Fruit fly (Drosophila melanogaster): Measurements from ENCODE around the gene RpS3A.
A peak's percentile ranks its signal among the peaks of the same experiment; 100 is the strongest.

RpS3A gene

dm6 chr4:62538-62937, 4.5 kb downstream of the RpS3A start:
- TF ChIP-seq Myc (optimal IDR thresholded peaks at IDR 0.05), result no peak
- TF ChIP-seq ttk (optimal IDR thresholded peaks at IDR 0.05), result no peak
- TF ChIP-seq insv (optimal IDR thresholded peaks at IDR 0.05), result no peak
- no peak for TF ChIP-seq h (optimal IDR thresholded peaks at IDR 0.05)
- TF ChIP-seq Sin3A (optimal IDR thresholded peaks at IDR 0.05), result no peak
- no peak for TF ChIP-seq psq (optimal IDR thresholded peaks at IDR 0.05)

- TF ChIP-seq Sin3A (optimal IDR thresholded peaks at IDR 0.05) (no peak), ttk (optimal IDR thresholded peaks at IDR 0.05) (no peak), Myc (optimal IDR thresholded peaks at IDR 0.05) (no peak), psq (optimal IDR thresholded peaks at IDR 0.05) (no peak), h (optimal IDR thresholded peaks at IDR 0.05) (no peak), insv (optimal IDR thresholded peaks at IDR 0.05) (no peak)
These were observed 6.7 kb downstream of the RpS3A start for dm6 chr4:60001-60997.

- no peak for TF ChIP-seq Myc (optimal IDR thresholded peaks at IDR 0.05)
- no peak for TF ChIP-seq insv (optimal IDR thresholded peaks at IDR 0.05)
- TF ChIP-seq Sin3A (optimal IDR thresholded peaks at IDR 0.05), result no peak
These were observed 8.0 kb downstream of the RpS3A start for dm6 chr4:58896-59525.

- TF ChIP-seq Sin3A (optimal IDR thresholded peaks at IDR 0.05), result no peak
- no peak for TF ChIP-seq Myc (optimal IDR thresholded peaks at IDR 0.05)
- no peak for TF ChIP-seq psq (optimal IDR thresholded peaks at IDR 0.05)
- no peak for TF ChIP-seq insv (optimal IDR thresholded peaks at IDR 0.05)
- TF ChIP-seq h (optimal IDR thresholded peaks at IDR 0.05), result no peak
- TF ChIP-seq ttk (optimal IDR thresholded peaks at IDR 0.05), result no peak
These were observed 10.5 kb downstream of the RpS3A start, which contains the start of gene ci for dm6 chr4:56242-57159. ci (minus strand) TSS chr4:57041.

DNA sequence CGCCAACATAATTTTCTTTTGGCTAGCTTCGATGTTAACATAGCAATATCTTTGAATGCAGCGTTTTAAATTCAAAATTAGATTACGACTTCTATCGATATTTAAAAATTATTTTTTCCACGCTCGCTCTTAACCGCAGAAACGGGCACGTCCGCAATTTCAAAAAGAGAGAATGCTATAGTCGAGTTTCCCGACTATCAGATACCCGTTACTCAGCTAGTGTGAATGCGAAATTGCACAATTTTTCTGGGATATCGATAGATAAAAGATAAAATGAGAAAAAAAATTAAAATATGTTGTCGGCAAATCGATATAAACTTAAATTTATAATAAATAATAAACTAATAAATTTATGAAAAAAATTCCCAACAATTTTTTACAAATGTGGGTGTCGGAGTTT, 12.4 kb downstream of the RpS3A start:
- TF ChIP-seq psq (optimal IDR thresholded peaks at IDR 0.05), result no peak

dm6 chr4:46942-47527, 20.0 kb downstream of the RpS3A start:
- TF ChIP-seq Sin3A (optimal IDR thresholded peaks at IDR 0.05) (no peak), ttk (optimal IDR thresholded peaks at IDR 0.05) (no peak), h (optimal IDR thresholded peaks at IDR 0.05) (no peak), Myc (optimal IDR thresholded peaks at IDR 0.05) (no peak), insv (optimal IDR thresholded peaks at IDR 0.05) (no peak), psq (optimal IDR thresholded peaks at IDR 0.05) (no peak)

- TF ChIP-seq ttk (optimal IDR thresholded peaks at IDR 0.05), result no peak
- no peak for TF ChIP-seq Myc (optimal IDR thresholded peaks at IDR 0.05)
- TF ChIP-seq Sin3A (optimal IDR thresholded peaks at IDR 0.05), result no peak
- no peak for TF ChIP-seq insv (optimal IDR thresholded peaks at IDR 0.05)
- TF ChIP-seq psq (optimal IDR thresholded peaks at IDR 0.05), result no peak
- no peak for TF ChIP-seq h (optimal IDR thresholded peaks at IDR 0.05)
These were observed 20.5 kb downstream of the RpS3A start for dm6 chr4:46484-46883.

dm6 chr4:44780-45179, 22.2 kb downstream of the RpS3A start:
- TF ChIP-seq insv (optimal IDR thresholded peaks at IDR 0.05) (no peak), Myc (optimal IDR thresholded peaks at IDR 0.05) (no peak), psq (optimal IDR thresholded peaks at IDR 0.05) (no peak), h (optimal IDR thresholded peaks at IDR 0.05) (no peak), ttk (optimal IDR thresholded peaks at IDR 0.05) (no peak), Sin3A (optimal IDR thresholded peaks at IDR 0.05) (no peak)

- no peak for TF ChIP-seq Myc (optimal IDR thresholded peaks at IDR 0.05)
- no peak for TF ChIP-seq h (optimal IDR thresholded peaks at IDR 0.05)
- no peak for TF ChIP-seq insv (optimal IDR thresholded peaks at IDR 0.05)
- no peak for TF ChIP-seq ttk (optimal IDR thresholded peaks at IDR 0.05)
- TF ChIP-seq psq (optimal IDR thresholded peaks at IDR 0.05), result no peak
- no peak for TF ChIP-seq Sin3A (optimal IDR thresholded peaks at IDR 0.05)
These were observed 23.1 kb downstream of the RpS3A start for dm6 chr4:43936-44260.

DNA sequence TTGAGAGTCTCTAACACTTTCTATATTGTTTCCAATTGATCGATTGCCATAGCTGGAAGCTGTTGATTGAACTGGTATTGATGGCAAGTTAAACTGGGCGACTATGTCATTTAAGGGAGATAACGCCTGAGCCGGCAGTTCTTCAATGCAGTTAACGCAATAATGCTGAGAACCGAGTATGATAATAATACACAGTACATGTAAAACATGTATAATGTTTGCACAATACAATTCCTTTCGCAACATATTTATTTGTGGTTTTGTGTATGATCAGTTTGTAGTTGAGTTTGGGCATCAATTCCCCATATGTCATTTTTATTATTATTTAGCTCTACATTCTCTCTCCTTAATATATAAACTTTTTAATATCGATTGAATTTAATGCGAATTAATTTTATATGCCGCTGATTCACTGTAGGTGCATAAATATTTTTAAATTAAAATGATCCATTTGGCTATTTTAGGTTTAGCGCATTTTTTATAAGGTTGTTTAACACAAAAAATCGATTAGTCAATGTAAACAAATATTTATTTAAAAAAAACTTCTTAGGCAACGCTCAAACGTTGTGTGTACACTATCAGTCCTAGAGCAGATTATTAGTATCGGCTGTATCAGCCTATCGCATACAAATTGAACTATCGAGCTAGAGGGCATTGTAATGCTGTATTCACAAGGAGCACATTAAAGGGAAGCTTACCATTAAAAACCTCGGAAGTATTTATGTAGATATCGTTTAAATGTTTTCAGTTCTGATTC, 23.6 kb downstream of the RpS3A start, which contains the start of gene PlexB:
PlexB (minus strand) TSS at position 600 of the 757 bp plus-strand sequence.
- no peak for TF ChIP-seq Sin3A (optimal IDR thresholded peaks at IDR 0.05)
- peak; percentile 68 for TF ChIP-seq h (optimal IDR thresholded peaks at IDR 0.05)

DNA sequence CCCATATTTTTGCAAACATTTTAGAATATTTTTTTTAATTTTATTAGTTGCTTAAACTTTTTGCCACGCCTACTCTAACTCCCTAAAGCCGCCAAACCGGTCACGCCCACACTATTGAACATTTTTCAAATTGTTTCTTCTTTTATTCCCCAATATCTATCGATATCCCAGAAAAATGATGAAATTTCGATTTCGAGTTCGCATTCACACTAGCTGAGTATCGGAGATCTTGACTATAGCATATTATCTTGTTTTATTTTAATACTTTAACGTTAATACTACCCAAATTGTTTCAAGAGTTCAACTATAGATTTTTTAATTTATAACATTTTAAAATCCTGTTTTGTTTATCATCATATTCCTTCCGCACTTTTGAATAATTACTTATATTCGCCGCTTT, 24.7 kb downstream of the RpS3A start:
- TF ChIP-seq ttk (optimal IDR thresholded peaks at IDR 0.05), result no peak
- no peak for TF ChIP-seq insv (optimal IDR thresholded peaks at IDR 0.05)
- no peak for TF ChIP-seq Myc (optimal IDR thresholded peaks at IDR 0.05)
- TF ChIP-seq Sin3A (optimal IDR thresholded peaks at IDR 0.05), result no peak
- no peak for TF ChIP-seq psq (optimal IDR thresholded peaks at IDR 0.05)
- TF ChIP-seq h (optimal IDR thresholded peaks at IDR 0.05), result no peak
